Worm (Caenorhabditis elegans) whole organism, L2 larva: ENCODE data around the gene F25G6.9.
"Not testable (repeated sequence)": the region's sequence is repeated elsewhere in the genome, so short reads cannot be mapped to it uniquely, and the experiment has no call there.

Experiments used
- C34F6.9 ChIP-seq: fragments of 150-350 bp; optimal IDR thresholded peaks from 2 replicates; lab custom pipeline; 2014; ENCODE audit warnings: missing biosample characterization, missing genetic modification characterization
- F13H6.1 ChIP-seq: sonication (generic microtip); optimal IDR thresholded peaks from 2 replicates; lab custom pipeline; 2016; ENCODE audit warnings: missing genetic modification characterization, missing compliant biosample characterization
- R02D3.7 ChIP-seq: fragments of 150-350 bp; optimal IDR thresholded peaks from 2 replicates; lab custom pipeline; 2014; ENCODE audit warnings: missing biosample characterization, missing genetic modification characterization
- aly-2 ChIP-seq: fragments of 150-350 bp; optimal IDR thresholded peaks from 2 replicates; lab custom pipeline; 2014; ENCODE audit warnings: missing biosample characterization, missing genetic modification characterization
- ama-1 ChIP-seq: fragments of 150-350 bp; optimal IDR thresholded peaks from 2 replicates; lab custom pipeline; 2018; ENCODE audit warnings: inconsistent platforms
- blmp-1 ChIP-seq: sonication (generic microtip); optimal IDR thresholded peaks from 2 replicates; lab custom pipeline; 2017; ENCODE audit warnings: missing genetic modification characterization, mild to moderate bottlenecking, missing compliant biosample characterization, antibody characterized with exemption, moderate library complexity; ENCODE audit not compliant: insufficient read depth
- ceh-16 ChIP-seq: fragments of 150-350 bp; optimal IDR thresholded peaks from 2 replicates; lab custom pipeline; 2014; ENCODE audit warnings: missing biosample characterization, missing genetic modification characterization
- ceh-82 ChIP-seq: fragments of 150-350 bp; optimal IDR thresholded peaks from 2 replicates; lab custom pipeline; 2014; ENCODE audit warnings: missing biosample characterization, missing genetic modification characterization
- dmd-4 ChIP-seq: sonication (generic microtip); optimal IDR thresholded peaks from 2 replicates; lab custom pipeline; 2017; ENCODE audit warnings: missing biosample characterization, missing genetic modification characterization
- elt-3 ChIP-seq: sonication (generic microtip); optimal IDR thresholded peaks from 2 replicates; lab custom pipeline; 2017; ENCODE audit warnings: missing biosample characterization, missing genetic modification characterization
- fos-1 ChIP-seq: fragments of 150-350 bp; optimal IDR thresholded peaks from 2 replicates; lab custom pipeline; 2014; ENCODE audit warnings: missing biosample characterization, missing genetic modification characterization
- gmeb-1 ChIP-seq: fragments of 150-350 bp; optimal IDR thresholded peaks from 2 replicates; lab custom pipeline; 2014; ENCODE audit warnings: missing biosample characterization, missing genetic modification characterization
- lin-11 ChIP-seq: fragments of 150-350 bp; sonication (generic microtip); optimal IDR thresholded peaks from 2 replicates; lab custom pipeline; 2014; ENCODE audit warnings: missing biosample characterization, missing genetic modification characterization, inconsistent platforms, mixed read lengths
- lin-13 ChIP-seq: fragments of 150-350 bp; optimal IDR thresholded peaks from 2 replicates; lab custom pipeline; 2014; ENCODE audit warnings: missing biosample characterization, missing genetic modification reagents, missing genetic modification characterization
- mab-5 ChIP-seq: fragments of 150-350 bp; optimal IDR thresholded peaks from 2 replicates; lab custom pipeline; 2014; ENCODE audit warnings: missing biosample characterization, missing genetic modification characterization
- mbf-1 ChIP-seq: sonication (generic microtip); optimal IDR thresholded peaks from 2 replicates; lab custom pipeline; 2017; ENCODE audit warnings: missing biosample characterization, missing genetic modification characterization
- mdl-1 ChIP-seq, 2 experiments: fragments of 150-350 bp in 1 of 2; sonication (generic microtip) in 1 of 2; optimal IDR thresholded peaks; 2 replicates each; lab custom pipeline; 2017; ENCODE audit warnings: missing biosample characterization in 2 of 2, missing genetic modification characterization in 2 of 2
- nhr-12 ChIP-seq: fragments of 150-350 bp; optimal IDR thresholded peaks from 2 replicates; lab custom pipeline; 2014; ENCODE audit warnings: missing biosample characterization, missing genetic modification characterization
- nhr-21 ChIP-seq: fragments of 150-350 bp; optimal IDR thresholded peaks from 2 replicates; lab custom pipeline; 2014; ENCODE audit warnings: missing biosample characterization, missing genetic modification characterization
- nhr-237 ChIP-seq: fragments of 150-350 bp; optimal IDR thresholded peaks from 2 replicates; lab custom pipeline; 2014; ENCODE audit warnings: missing biosample characterization, missing genetic modification characterization
- nhr-25 ChIP-seq: fragments of 150-350 bp; sonication (generic microtip); optimal IDR thresholded peaks from 3 replicates; lab custom pipeline; 2014; ENCODE audit warnings: missing biosample characterization, missing genetic modification characterization
- nhr-6 ChIP-seq: fragments of 150-350 bp; optimal IDR thresholded peaks from 2 replicates; lab custom pipeline; 2014; ENCODE audit warnings: missing biosample characterization, missing genetic modification characterization
- nhr-77 ChIP-seq: fragments of 150-350 bp; optimal IDR thresholded peaks from 2 replicates; lab custom pipeline; 2014; ENCODE audit warnings: missing biosample characterization, missing genetic modification characterization
- sem-4 ChIP-seq: fragments of 150-350 bp; optimal IDR thresholded peaks from 2 replicates; lab custom pipeline; 2014; ENCODE audit warnings: missing biosample characterization, missing genetic modification reagents, missing genetic modification characterization
- sma-3 ChIP-seq: sonication (generic microtip); optimal IDR thresholded peaks from 2 replicates; lab custom pipeline; 2016; ENCODE audit warnings: missing genetic modification reagents, missing genetic modification characterization, missing compliant biosample characterization
- sma-9 ChIP-seq, 2 experiments: fragments of 150-350 bp in 1 of 2; sonication (generic microtip) in 1 of 2; optimal IDR thresholded peaks; 2 replicates each; lab custom pipeline; 2014 to 2016; ENCODE audit warnings: missing genetic modification characterization in 2 of 2, mild to moderate bottlenecking in 1 of 2, missing biosample characterization in 1 of 2, missing compliant biosample characterization in 1 of 2, missing genetic modification reagents in 1 of 2, moderate library complexity in 1 of 2
- unc-39 ChIP-seq: fragments of 150-350 bp; optimal IDR thresholded peaks from 2 replicates; lab custom pipeline; 2014; ENCODE audit warnings: missing biosample characterization, missing genetic modification characterization
- unc-55 ChIP-seq: fragments of 150-350 bp; sonication (generic microtip); optimal IDR thresholded peaks from 3 replicates; lab custom pipeline; 2014; ENCODE audit warnings: missing biosample characterization, missing genetic modification reagents, missing genetic modification characterization
- unc-62 ChIP-seq: fragments of 150-350 bp; optimal IDR thresholded peaks from 2 replicates; lab custom pipeline; 2014; ENCODE audit warnings: missing biosample characterization, missing genetic modification reagents, missing genetic modification characterization
- zag-1 ChIP-seq: fragments of 150-350 bp; optimal IDR thresholded peaks from 2 replicates; lab custom pipeline; 2014; ENCODE audit warnings: missing biosample characterization, missing genetic modification characterization
- ztf-1 ChIP-seq: fragments of 200-800 bp; sonication (Bioruptor generic); conservative IDR thresholded peaks from 2 replicates; pipeline ENCODE4 v1.3.6; 2022; ENCODE audit warnings: missing genetic modification characterization, missing compliant biosample characterization
- ztf-11 ChIP-seq: sonication (generic microtip); optimal IDR thresholded peaks from 2 replicates; lab custom pipeline; 2017; ENCODE audit warnings: missing biosample characterization, missing genetic modification characterization

Gene F25G6.9

DNA sequence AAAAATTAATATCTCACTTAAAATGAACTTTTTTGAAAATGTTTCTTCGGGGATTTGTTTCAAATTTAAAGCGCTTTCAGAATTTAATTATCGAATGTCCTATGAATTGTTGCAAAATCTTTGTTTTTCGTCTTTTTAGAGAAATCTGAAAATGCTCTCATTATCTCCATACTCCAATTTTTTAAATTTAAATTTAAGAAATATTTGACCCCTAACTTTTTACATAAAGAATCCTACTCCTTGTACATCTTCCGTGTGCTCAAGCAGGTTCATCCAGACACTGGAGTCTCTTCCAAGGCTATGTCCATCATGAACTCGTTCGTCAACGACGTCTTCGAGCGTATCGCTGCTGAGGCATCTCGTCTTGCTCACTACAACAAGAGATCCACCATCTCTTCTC, 33.6 kb downstream of the F25G6.9 start, which contains the start of gene his-39:
his-39 (plus strand) TSS at position 301 of the 400 bp plus-strand sequence.
- no peak for TF ChIP-seq nhr-6
- TF ChIP-seq nhr-237, result no peak
- TF ChIP-seq nhr-77 (tag; lab: Kevin White, UChicago), result no peak
- TF ChIP-seq mdl-1 (tag; optimal IDR thresholded peaks at IDR 0.05; lab: Kevin White, UChicago), result no peak
- no peak for TF ChIP-seq F13H6.1
- no peak for TF ChIP-seq nhr-12 (tag; lab: Kevin White, UChicago)
- no peak for TF ChIP-seq ztf-11 (tag; lab: Kevin White, UChicago)
- TF ChIP-seq lin-13, result no peak
- no peak for TF ChIP-seq fos-1 (tag; lab: Kevin White, UChicago)
- no peak for TF ChIP-seq ama-1
- no peak for TF ChIP-seq elt-3 (tag; lab: Kevin White, UChicago)
- TF ChIP-seq zag-1 (tag; lab: Kevin White, UChicago), result no peak
- TF ChIP-seq sma-3 (GFP tag; lab: Kevin White, UChicago), result no peak
- TF ChIP-seq ceh-82 (tag; lab: Kevin White, UChicago), result no peak
- no peak for TF ChIP-seq sem-4

DNA sequence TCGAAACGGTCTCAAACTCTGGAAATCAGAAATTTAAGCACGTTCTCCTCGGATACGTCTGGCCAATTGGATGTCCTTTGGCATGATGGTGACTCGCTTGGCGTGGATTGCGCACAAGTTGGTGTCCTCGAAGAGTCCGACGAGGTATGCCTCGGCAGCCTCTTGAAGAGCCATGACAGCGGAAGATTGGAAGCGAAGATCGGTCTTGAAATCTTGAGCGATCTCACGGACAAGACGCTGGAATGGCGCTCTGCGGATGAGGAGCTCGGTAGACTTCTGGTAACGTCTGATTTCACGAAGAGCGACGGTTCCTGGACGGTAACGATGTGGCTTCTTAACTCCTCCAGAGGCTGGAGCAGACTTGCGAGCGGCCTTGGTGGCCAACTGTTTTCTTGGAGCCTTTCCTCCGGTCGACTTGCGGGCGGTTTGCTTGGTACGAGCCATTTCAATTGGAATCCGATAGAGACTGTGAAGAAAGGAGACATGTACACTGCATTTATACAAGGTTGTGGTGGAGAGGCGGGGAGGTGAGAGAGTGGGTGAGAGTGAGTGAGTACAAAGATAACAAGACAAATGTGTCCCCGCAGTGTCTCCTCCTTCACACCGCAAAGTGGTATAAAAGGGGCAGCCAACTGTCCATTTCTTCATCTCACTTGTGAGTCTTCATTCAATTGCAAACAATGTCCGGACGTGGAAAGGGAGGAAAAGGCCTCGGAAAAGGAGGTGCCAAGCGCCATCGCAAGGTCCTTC, 35.1 kb downstream of the F25G6.9 start, which contains the start of the genes his-6 and his-5:
his-6 (minus strand) TSS at position 444 of the 750 bp plus-strand sequence.
his-5 (plus strand) TSS at position 681 of the 750 bp plus-strand sequence.
- TF ChIP-seq F13H6.1, result peak; percentile 4
- TF ChIP-seq ceh-16 (tag; lab: Kevin White, UChicago), result peak; percentile 40
- TF ChIP-seq sma-9 (GFP tag; optimal IDR thresholded peaks at IDR 0.05; lab: Kevin White, UChicago), result peak; percentile 26
- TF ChIP-seq sma-9 (tag; optimal IDR thresholded peaks at IDR 0.05; lab: Kevin White, UChicago), result not testable (repeated sequence)

DNA sequence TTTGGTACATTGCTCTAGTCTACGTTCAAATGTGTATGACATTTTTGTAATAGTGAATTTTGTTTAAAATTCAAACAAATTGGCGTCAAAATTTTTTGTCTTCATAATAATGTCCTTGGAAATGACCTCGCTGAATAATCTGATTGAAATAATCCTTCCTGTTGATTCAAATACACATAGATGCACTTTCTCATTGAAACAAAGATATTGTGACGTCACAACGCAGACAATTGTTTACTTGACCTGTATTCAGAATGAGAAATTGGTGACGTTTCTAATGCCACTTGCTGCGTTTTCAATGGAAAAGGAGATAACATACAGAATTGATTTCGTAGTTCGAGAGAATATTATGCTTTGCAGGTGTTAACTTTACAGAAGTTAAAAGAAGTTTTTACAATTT, 35.9 kb downstream of the F25G6.9 start:
- TF ChIP-seq unc-39 (no peak), nhr-21 (tag; lab: Kevin White, UChicago) (no peak), ama-1 (no peak), ztf-1 (GFP tag; lab: Robert Waterston, UW) (no peak), sem-4 (no peak), F13H6.1 (no peak)
- TF ChIP-seq, all 48 proteins: peak for 0

DNA sequence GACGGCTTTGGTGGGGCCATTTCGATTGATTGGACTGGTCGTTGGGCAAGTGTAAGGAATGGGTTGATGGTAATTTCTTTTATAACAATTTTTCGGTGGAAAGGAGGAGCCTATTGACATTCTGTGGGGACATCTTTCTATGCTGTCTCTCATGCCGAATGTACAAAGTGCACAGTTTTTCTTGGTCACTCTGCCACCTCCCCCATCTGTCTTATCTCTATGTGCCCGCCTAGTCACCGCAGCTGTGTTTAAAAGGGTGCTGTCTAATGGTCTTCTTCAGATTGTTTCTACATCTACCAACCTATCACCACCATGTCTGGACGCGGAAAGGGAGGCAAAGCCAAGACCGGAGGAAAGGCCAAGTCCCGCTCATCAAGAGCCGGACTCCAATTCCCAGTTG, 36.7 kb downstream of the F25G6.9 start, which contains the start of the genes his-8 and his-7:
his-8 (minus strand) TSS at position 20 of the 400 bp plus-strand sequence.
his-7 (plus strand) TSS at position 313 of the 400 bp plus-strand sequence.
- not testable (repeated sequence) for TF ChIP-seq unc-55 (GFP tag; lab: Kevin White, UChicago); nhr-25; nhr-77 (tag; lab: Kevin White, UChicago)

DNA sequence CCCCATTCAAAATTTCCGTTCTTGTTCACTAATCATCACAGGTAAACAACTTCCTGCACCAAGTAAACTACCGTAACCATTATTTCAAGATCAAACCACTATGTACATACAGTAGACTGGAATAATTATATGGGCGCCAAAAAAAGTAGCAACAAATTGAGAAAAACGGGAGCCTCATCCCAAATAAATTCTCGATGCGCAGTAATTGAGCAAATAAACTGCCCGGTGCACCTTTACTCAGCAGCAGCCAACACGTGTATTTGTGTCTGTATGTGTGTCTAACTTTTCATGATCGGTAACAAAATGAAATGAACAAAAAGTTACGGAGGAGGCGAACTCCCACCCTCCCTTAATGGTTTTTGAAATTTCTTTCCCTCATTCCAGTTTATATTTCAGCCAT, 40.6 kb downstream of the F25G6.9 start, which contains the start of gene otpl-5:
otpl-5 (plus strand) TSS at position 301 of the 400 bp plus-strand sequence.
- no peak for TF ChIP-seq lin-11
- no peak for TF ChIP-seq nhr-12 (tag; lab: Kevin White, UChicago)
- TF ChIP-seq unc-55 (GFP tag; lab: Kevin White, UChicago), result no peak
- no peak for TF ChIP-seq ceh-16 (tag; lab: Kevin White, UChicago)

DNA sequence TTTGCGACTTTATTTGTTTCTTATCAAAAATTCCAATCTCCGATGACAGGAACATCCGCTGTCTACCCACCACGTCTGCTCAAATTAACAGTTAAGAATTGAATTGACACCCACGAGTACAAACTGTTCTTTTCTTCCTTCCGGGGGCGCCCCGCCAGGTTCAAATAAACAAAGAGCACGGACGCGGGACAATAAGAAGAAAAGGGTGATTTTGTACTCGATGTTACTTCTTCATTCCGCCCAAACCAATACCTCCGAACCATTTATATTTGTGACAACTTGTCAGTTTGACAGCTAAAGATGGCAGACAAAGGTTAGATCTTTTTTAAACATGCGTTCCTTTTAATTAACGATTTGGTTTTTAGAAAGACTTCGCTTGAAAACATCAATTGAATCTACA, 44.0 kb downstream of the F25G6.9 start, which contains the start of gene otpl-6:
otpl-6 (plus strand) TSS at position 301 of the 400 bp plus-strand sequence.
- TF ChIP-seq R02D3.7 (tag; lab: Kevin White, UChicago) (no peak), nhr-6 (no peak), dmd-4 (tag; lab: Kevin White, UChicago) (no peak), C34F6.9 (no peak), aly-2 (tag; lab: Kevin White, UChicago) (no peak), gmeb-1 (tag; lab: Kevin White, UChicago) (no peak), nhr-237 (no peak), sma-9 (GFP tag; optimal IDR thresholded peaks at IDR 0.05; lab: Kevin White, UChicago) (no peak), sma-9 (tag; optimal IDR thresholded peaks at IDR 0.05; lab: Kevin White, UChicago) (no peak), ama-1 (no peak), blmp-1 (no peak), mab-5 (no peak), ceh-16 (tag; lab: Kevin White, UChicago) (no peak), unc-62 (GFP tag; lab: Kevin White, UChicago) (no peak), lin-13 (no peak), mbf-1 (tag; lab: Kevin White, UChicago) (no peak), elt-3 (tag; lab: Kevin White, UChicago) (no peak), sem-4 (no peak)
- TF ChIP-seq, all 48 proteins: peak for 0
